Worm (Caenorhabditis elegans) whole organism, L2 larva: ENCODE data around the gene srh-219.

Source experiments
- R02D3.7 ChIP-seq: fragments of 150-350 bp; optimal IDR thresholded peaks from 2 replicates; lab custom pipeline; 2014; ENCODE audit warnings: missing biosample characterization, missing genetic modification characterization
- ZK546.5 ChIP-seq: sonication (generic microtip); optimal IDR thresholded peaks from 2 replicates; lab custom pipeline; 2017; ENCODE audit warnings: missing biosample characterization, missing genetic modification characterization
- alr-1 ChIP-seq: fragments of 150-350 bp; optimal IDR thresholded peaks from 2 replicates; lab custom pipeline; 2014; ENCODE audit warnings: missing biosample characterization, missing genetic modification characterization
- aly-2 ChIP-seq: fragments of 150-350 bp; optimal IDR thresholded peaks from 2 replicates; lab custom pipeline; 2014; ENCODE audit warnings: missing biosample characterization, missing genetic modification characterization
- ama-1 ChIP-seq: fragments of 150-350 bp; optimal IDR thresholded peaks from 2 replicates; lab custom pipeline; 2018; ENCODE audit warnings: inconsistent platforms
- blmp-1 ChIP-seq: sonication (generic microtip); optimal IDR thresholded peaks from 2 replicates; lab custom pipeline; 2017; ENCODE audit warnings: missing genetic modification characterization, mild to moderate bottlenecking, missing compliant biosample characterization, antibody characterized with exemption, moderate library complexity; ENCODE audit not compliant: insufficient read depth
- dmd-4 ChIP-seq: sonication (generic microtip); optimal IDR thresholded peaks from 2 replicates; lab custom pipeline; 2017; ENCODE audit warnings: missing biosample characterization, missing genetic modification characterization
- egl-27 ChIP-seq: sonication (generic microtip); optimal IDR thresholded peaks from 3 replicates; lab custom pipeline; 2017; ENCODE audit warnings: missing biosample characterization, missing genetic modification reagents, missing genetic modification characterization
- elt-3 ChIP-seq: sonication (generic microtip); optimal IDR thresholded peaks from 2 replicates; lab custom pipeline; 2017; ENCODE audit warnings: missing biosample characterization, missing genetic modification characterization
- fos-1 ChIP-seq: fragments of 150-350 bp; optimal IDR thresholded peaks from 2 replicates; lab custom pipeline; 2014; ENCODE audit warnings: missing biosample characterization, missing genetic modification characterization
- gmeb-1 ChIP-seq: fragments of 150-350 bp; optimal IDR thresholded peaks from 2 replicates; lab custom pipeline; 2014; ENCODE audit warnings: missing biosample characterization, missing genetic modification characterization
- lin-13 ChIP-seq: fragments of 150-350 bp; optimal IDR thresholded peaks from 2 replicates; lab custom pipeline; 2014; ENCODE audit warnings: missing biosample characterization, missing genetic modification reagents, missing genetic modification characterization
- lin-39 ChIP-seq: fragments of 150-350 bp; optimal IDR thresholded peaks from 2 replicates; lab custom pipeline; 2014; ENCODE audit warnings: missing biosample characterization, missing genetic modification reagents, missing genetic modification characterization
- lsy-2 ChIP-seq, 2 experiments: fragments of 150-350 bp in 1 of 2; sonication (generic microtip) in 1 of 2; optimal IDR thresholded peaks; 2 replicates each; lab custom pipeline; 2014 to 2017; ENCODE audit warnings: missing biosample characterization in 2 of 2, missing genetic modification characterization in 2 of 2
- mab-5 ChIP-seq: fragments of 150-350 bp; optimal IDR thresholded peaks from 2 replicates; lab custom pipeline; 2014; ENCODE audit warnings: missing biosample characterization, missing genetic modification characterization
- mbf-1 ChIP-seq: sonication (generic microtip); optimal IDR thresholded peaks from 2 replicates; lab custom pipeline; 2017; ENCODE audit warnings: missing biosample characterization, missing genetic modification characterization
- mdl-1 ChIP-seq, 2 experiments: fragments of 150-350 bp in 1 of 2; sonication (generic microtip) in 1 of 2; optimal IDR thresholded peaks; 2 replicates each; lab custom pipeline; 2017; ENCODE audit warnings: missing biosample characterization in 2 of 2, missing genetic modification characterization in 2 of 2
- nhr-10 ChIP-seq: sonication (generic microtip); optimal IDR thresholded peaks from 2 replicates; lab custom pipeline; 2017; ENCODE audit warnings: missing biosample characterization, missing genetic modification characterization
- nhr-11 ChIP-seq: fragments of 150-350 bp; optimal IDR thresholded peaks from 2 replicates; lab custom pipeline; 2014; ENCODE audit warnings: missing biosample characterization, missing genetic modification characterization
- nhr-12 ChIP-seq: fragments of 150-350 bp; optimal IDR thresholded peaks from 2 replicates; lab custom pipeline; 2014; ENCODE audit warnings: missing biosample characterization, missing genetic modification characterization
- nhr-129 ChIP-seq: fragments of 150-350 bp; optimal IDR thresholded peaks from 2 replicates; lab custom pipeline; 2014; ENCODE audit warnings: missing biosample characterization, missing genetic modification characterization
- nhr-21 ChIP-seq: fragments of 150-350 bp; optimal IDR thresholded peaks from 2 replicates; lab custom pipeline; 2014; ENCODE audit warnings: missing biosample characterization, missing genetic modification characterization
- nhr-237 ChIP-seq: fragments of 150-350 bp; optimal IDR thresholded peaks from 2 replicates; lab custom pipeline; 2014; ENCODE audit warnings: missing biosample characterization, missing genetic modification characterization
- nhr-6 ChIP-seq: fragments of 150-350 bp; optimal IDR thresholded peaks from 2 replicates; lab custom pipeline; 2014; ENCODE audit warnings: missing biosample characterization, missing genetic modification characterization
- nhr-77 ChIP-seq: fragments of 150-350 bp; optimal IDR thresholded peaks from 2 replicates; lab custom pipeline; 2014; ENCODE audit warnings: missing biosample characterization, missing genetic modification characterization
- peb-1 ChIP-seq: fragments of 150-350 bp; optimal IDR thresholded peaks from 2 replicates; lab custom pipeline; 2014; ENCODE audit warnings: missing biosample characterization, missing genetic modification characterization
- sem-4 ChIP-seq: fragments of 150-350 bp; optimal IDR thresholded peaks from 2 replicates; lab custom pipeline; 2014; ENCODE audit warnings: missing biosample characterization, missing genetic modification reagents, missing genetic modification characterization
- sma-3 ChIP-seq: sonication (generic microtip); optimal IDR thresholded peaks from 2 replicates; lab custom pipeline; 2016; ENCODE audit warnings: missing genetic modification reagents, missing genetic modification characterization, missing compliant biosample characterization
- sma-9 ChIP-seq, 2 experiments: fragments of 150-350 bp in 1 of 2; sonication (generic microtip) in 1 of 2; optimal IDR thresholded peaks; 2 replicates each; lab custom pipeline; 2014 to 2016; ENCODE audit warnings: missing genetic modification characterization in 2 of 2, mild to moderate bottlenecking in 1 of 2, missing biosample characterization in 1 of 2, missing compliant biosample characterization in 1 of 2, missing genetic modification reagents in 1 of 2, moderate library complexity in 1 of 2
- snpc-4 ChIP-seq: fragments of 150-350 bp; optimal IDR thresholded peaks from 2 replicates; lab custom pipeline; 2014; ENCODE audit warnings: missing biosample characterization, missing genetic modification characterization
- unc-39 ChIP-seq: fragments of 150-350 bp; optimal IDR thresholded peaks from 2 replicates; lab custom pipeline; 2014; ENCODE audit warnings: missing biosample characterization, missing genetic modification characterization
- unc-55 ChIP-seq: fragments of 150-350 bp; sonication (generic microtip); optimal IDR thresholded peaks from 3 replicates; lab custom pipeline; 2014; ENCODE audit warnings: missing biosample characterization, missing genetic modification reagents, missing genetic modification characterization
- unc-62 ChIP-seq: fragments of 150-350 bp; optimal IDR thresholded peaks from 2 replicates; lab custom pipeline; 2014; ENCODE audit warnings: missing biosample characterization, missing genetic modification reagents, missing genetic modification characterization
- zag-1 ChIP-seq: fragments of 150-350 bp; optimal IDR thresholded peaks from 2 replicates; lab custom pipeline; 2014; ENCODE audit warnings: missing biosample characterization, missing genetic modification characterization
- ztf-1 ChIP-seq: fragments of 200-800 bp; sonication (Bioruptor generic); conservative IDR thresholded peaks from 2 replicates; pipeline ENCODE4 v1.3.6; 2022; ENCODE audit warnings: missing genetic modification characterization, missing compliant biosample characterization
- ztf-11 ChIP-seq: sonication (generic microtip); optimal IDR thresholded peaks from 2 replicates; lab custom pipeline; 2017; ENCODE audit warnings: missing biosample characterization, missing genetic modification characterization
- ztf-4 ChIP-seq: fragments of 150-350 bp; optimal IDR thresholded peaks from 2 replicates; lab custom pipeline; 2014; ENCODE audit warnings: missing biosample characterization, missing genetic modification characterization

srh-219 gene

DNA sequence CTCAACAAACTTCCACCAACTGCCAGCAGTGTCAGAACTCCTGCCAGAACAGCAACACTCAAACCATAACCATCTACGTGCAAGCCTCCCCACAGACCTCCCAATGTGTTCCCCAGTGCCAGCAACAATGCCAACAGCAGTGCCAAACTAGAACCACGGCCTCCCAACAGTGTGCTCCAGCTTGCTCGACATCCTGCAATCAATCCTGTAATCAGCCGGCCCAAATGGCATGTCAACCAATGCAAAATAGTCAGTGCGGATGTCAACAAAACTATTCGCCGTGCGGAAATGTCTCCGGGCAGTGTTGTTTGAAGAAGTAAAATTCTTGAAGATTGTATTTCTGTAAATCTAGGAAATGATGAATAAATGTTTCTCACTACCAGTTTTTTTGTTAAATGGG lies 28.6 kb upstream of the srh-219 start:
- TF ChIP-seq unc-55 (no peak), nhr-6 (tag; lab: Kevin White, UChicago) (no peak), nhr-21 (tag; lab: Kevin White, UChicago) (no peak), lsy-2 (tag; optimal IDR thresholded peaks at IDR 0.05; lab: Kevin White, UChicago) (no peak), mdl-1 (tag; optimal IDR thresholded peaks at IDR 0.05; lab: Kevin White, UChicago) (no peak), alr-1 (tag; lab: Kevin White, UChicago) (no peak)
- TF ChIP-seq, all 48 proteins: peak for 0

DNA sequence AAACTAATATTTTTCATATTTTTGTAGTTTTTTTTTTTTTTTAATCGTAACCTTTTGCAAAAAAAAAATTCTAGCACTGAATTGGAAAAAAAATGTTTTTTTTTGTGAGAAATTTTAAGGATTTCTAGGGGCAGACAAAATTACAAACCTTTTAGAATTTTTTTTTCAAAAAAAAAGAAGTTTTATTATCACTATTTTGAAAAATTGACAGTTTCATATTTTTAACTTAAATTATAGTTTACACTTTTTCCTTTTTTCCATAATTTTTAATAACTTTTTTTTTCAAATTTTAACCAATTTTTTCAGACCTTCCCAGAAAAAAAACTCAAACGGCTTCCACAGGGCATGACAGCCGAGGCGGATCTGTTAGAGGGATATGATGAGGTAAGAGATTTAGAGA lies 24.2 kb upstream of the srh-219 start, which contains the start of gene dpf-1:
dpf-1 (plus strand) TSS at position 301 of the 400 bp plus-strand sequence.
- TF ChIP-seq nhr-237 (tag; lab: Kevin White, UChicago) (no peak), sma-9 (GFP tag; optimal IDR thresholded peaks at IDR 0.05; lab: Kevin White, UChicago) (no peak), sma-9 (tag; optimal IDR thresholded peaks at IDR 0.05; lab: Kevin White, UChicago) (no peak), dmd-4 (no peak), alr-1 (tag; lab: Kevin White, UChicago) (no peak), lin-39 (tag; lab: Kevin White, UChicago) (no peak), aly-2 (no peak), lin-13 (GFP tag; lab: Kevin White, UChicago) (no peak), mab-5 (no peak), ZK546.5 (tag; lab: Kevin White, UChicago) (no peak), nhr-21 (tag; lab: Kevin White, UChicago) (no peak), nhr-12 (tag; lab: Kevin White, UChicago) (no peak), ztf-11 (tag; lab: Kevin White, UChicago) (no peak), elt-3 (tag; lab: Kevin White, UChicago) (no peak), blmp-1 (tag; lab: Kevin White, UChicago) (no peak), ztf-4 (tag; lab: Kevin White, UChicago) (no peak), sma-3 (GFP tag; lab: Kevin White, UChicago) (no peak), nhr-77 (tag; lab: Kevin White, UChicago) (no peak), R02D3.7 (tag; lab: Kevin White, UChicago) (no peak), ama-1 (lab: Kevin White, UChicago) (no peak), nhr-10 (tag; lab: Kevin White, UChicago) (no peak)
- TF ChIP-seq, all 48 proteins: peak for 0

DNA sequence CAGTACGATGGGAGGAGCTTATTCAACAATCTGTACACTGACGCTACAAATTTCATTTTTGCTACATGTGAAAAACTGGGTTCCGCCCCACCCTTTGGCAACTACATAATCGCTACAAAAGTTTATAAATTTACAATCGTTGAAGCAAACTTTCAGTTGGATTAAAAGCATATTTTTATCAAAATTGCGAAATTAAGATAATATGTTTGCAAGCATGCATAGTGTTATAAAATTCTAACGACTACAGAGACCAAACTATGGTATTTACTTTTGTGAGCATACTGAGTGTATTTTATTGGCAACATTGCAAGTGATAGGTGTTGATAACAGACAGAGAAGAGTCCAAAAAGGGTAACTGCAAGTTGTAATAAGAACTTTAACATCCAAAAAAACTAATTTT lies 16.7 kb upstream of the srh-219 start, which contains the start of gene C06B8.2:
C06B8.2 (minus strand) TSS at position 153 of the 400 bp plus-strand sequence.
- TF ChIP-seq ZK546.5 (tag; lab: Kevin White, UChicago) (no peak), unc-62 (GFP tag; lab: Kevin White, UChicago) (no peak), snpc-4 (tag; lab: Kevin White, UChicago) (no peak), zag-1 (no peak), nhr-11 (no peak), unc-39 (no peak)

DNA sequence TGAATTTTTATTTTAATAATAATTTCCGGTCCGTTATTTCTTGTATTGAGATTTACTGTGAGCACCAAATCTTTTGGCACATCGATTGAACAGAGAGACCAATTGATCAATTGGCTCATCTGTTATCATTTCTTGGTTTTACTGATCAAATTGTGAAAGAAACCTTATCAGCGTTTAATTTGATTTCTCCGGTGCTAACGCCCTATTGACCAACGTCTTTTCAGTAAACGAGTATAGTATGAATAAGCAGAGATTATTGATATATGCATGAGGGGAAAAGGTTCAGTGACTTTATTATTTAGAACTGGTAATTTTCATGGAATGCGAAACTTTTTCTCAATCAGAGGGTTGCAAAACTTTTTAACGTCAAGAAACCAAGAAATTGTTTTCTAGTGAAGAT lies 16.2 kb upstream of the srh-219 start:
- TF ChIP-seq sma-9 (GFP tag; optimal IDR thresholded peaks at IDR 0.05; lab: Kevin White, UChicago) = peak; percentile 15
- no peak for TF ChIP-seq sma-9 (tag; optimal IDR thresholded peaks at IDR 0.05; lab: Kevin White, UChicago)
- no peak for TF ChIP-seq egl-27 (tag; lab: Kevin White, UChicago)
- no peak for TF ChIP-seq nhr-129 (tag; lab: Kevin White, UChicago)
- no peak for TF ChIP-seq blmp-1 (tag; lab: Kevin White, UChicago)
- TF ChIP-seq fos-1 (tag; lab: Kevin White, UChicago) = peak; percentile 56
- no peak for TF ChIP-seq ama-1 (lab: Kevin White, UChicago)
- TF ChIP-seq unc-55 = no peak

DNA sequence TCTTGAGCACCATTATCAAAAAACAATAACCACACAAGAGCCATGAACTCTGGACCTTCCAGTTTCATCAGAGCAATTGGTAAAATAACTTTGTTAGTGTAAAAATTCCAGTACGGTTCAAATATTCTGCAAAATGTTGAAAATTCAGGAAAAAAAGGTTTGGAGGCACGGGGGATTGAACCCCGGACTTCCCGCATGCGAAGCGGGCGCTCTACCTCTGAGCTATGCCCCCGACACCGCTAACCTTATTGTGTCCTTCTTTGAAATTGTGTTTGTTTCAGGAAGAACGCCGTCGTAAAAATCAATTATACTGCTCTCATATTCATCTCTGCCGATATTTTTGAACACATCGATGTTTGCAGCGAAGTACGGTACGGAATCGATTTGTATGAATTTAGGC lies 15.4 kb upstream of the srh-219 start:
- TF ChIP-seq gmeb-1 (tag; lab: Kevin White, UChicago) (no peak), lin-39 (tag; lab: Kevin White, UChicago) (no peak), egl-27 (tag; lab: Kevin White, UChicago) (no peak), ztf-11 (tag; lab: Kevin White, UChicago) (no peak), dmd-4 (no peak), nhr-6 (tag; lab: Kevin White, UChicago) (no peak), elt-3 (tag; lab: Kevin White, UChicago) (no peak), unc-39 (no peak), mbf-1 (tag; lab: Kevin White, UChicago) (no peak), zag-1 (no peak), nhr-129 (tag; lab: Kevin White, UChicago) (no peak), snpc-4 (tag; lab: Kevin White, UChicago) (no peak), nhr-21 (tag; lab: Kevin White, UChicago) (no peak), lsy-2 (tag; optimal IDR thresholded peaks at IDR 0.05; lab: Kevin White, UChicago) (no peak), ztf-1 (no peak), nhr-77 (tag; lab: Kevin White, UChicago) (no peak), sem-4 (tag; lab: Kevin White, UChicago) (no peak), peb-1 (no peak), sma-3 (GFP tag; lab: Kevin White, UChicago) (no peak)
